Worm (Caenorhabditis elegans) whole organism, L4 larva: ENCODE data around the gene srb-11.

ENCODE experiments used
- D1046.2 ChIP-seq: fragments of 200-800 bp; sonication (Bioruptor generic); IDR thresholded peaks from 2 replicates; pipeline ENCODE4 v1.3.6; 2022; ENCODE audit warnings: missing genetic modification characterization, missing compliant biosample characterization
- ceh-20 ChIP-seq: fragments of 200-800 bp; sonication (Bioruptor generic); IDR thresholded peaks from 2 replicates; pipeline ENCODE4 v1.3.6; 2022; ENCODE audit warnings: missing genetic modification reagents, missing genetic modification characterization, missing compliant biosample characterization
- egl-27 ChIP-seq: sonication (generic microtip); optimal IDR thresholded peaks from 3 replicates; lab custom pipeline; 2017; ENCODE audit warnings: missing biosample characterization, missing genetic modification reagents, missing genetic modification characterization
- gei-8 ChIP-seq: fragments of 200-800 bp; sonication (Bioruptor generic); optimal IDR thresholded peaks from 2 replicates; lab custom pipeline; 2018; ENCODE audit warnings: mild to moderate bottlenecking, missing genetic modification characterization, missing compliant biosample characterization
- lin-39 ChIP-seq: fragments of 150-350 bp; optimal IDR thresholded peaks from 2 replicates; lab custom pipeline; 2014; ENCODE audit warnings: missing biosample characterization, missing genetic modification reagents, missing genetic modification characterization
- nhr-237 ChIP-seq: sonication (generic microtip); optimal IDR thresholded peaks from 2 replicates; lab custom pipeline; 2017; ENCODE audit warnings: missing biosample characterization, missing genetic modification characterization
- nhr-25 ChIP-seq: sonication (generic microtip); optimal IDR thresholded peaks from 2 replicates; lab custom pipeline; 2017; ENCODE audit warnings: missing genetic modification characterization, mild to moderate bottlenecking, missing compliant biosample characterization, antibody characterized with exemption, moderate library complexity, borderline replicate concordance; ENCODE audit not compliant: insufficient read depth
- pqm-1 ChIP-seq: sonication (generic microtip); optimal IDR thresholded peaks from 2 replicates; lab custom pipeline; 2017; ENCODE audit warnings: missing biosample characterization, missing genetic modification characterization
- set-16 ChIP-seq: fragments of 200-800 bp; sonication (Bioruptor generic); IDR thresholded peaks from 2 replicates; pipeline ENCODE4 v1.3.6; 2022; ENCODE audit warnings: missing genetic modification reagents, missing genetic modification characterization, missing compliant biosample characterization
- snpc-4 ChIP-seq: fragments of 150-350 bp; optimal IDR thresholded peaks from 2 replicates; lab custom pipeline; 2014; ENCODE audit warnings: missing biosample characterization, missing genetic modification characterization

- TF ChIP-seq ceh-20 (no peak), lin-39 (no peak), gei-8 (GFP tag; lab: Kevin White, UChicago) (no peak), nhr-25 (tag; lab: Kevin White, UChicago) (no peak), nhr-237 (tag; lab: Kevin White, UChicago) (no peak), snpc-4 (no peak), D1046.2 (GFP tag; lab: Robert Waterston, UW) (no peak), egl-27 (tag; lab: Kevin White, UChicago) (no peak), pqm-1 (tag; lab: Kevin White, UChicago) (no peak), set-16 (GFP tag; lab: Robert Waterston, UW) (no peak)
Measured at ce11 chrIII:6532647-6533046, 39.9 kb upstream of the srb-11 start, which contains the start of gene srxa-5.
